Fruit fly (Drosophila melanogaster) whole organism, pupa: ENCODE data around the gene CG4364.

Experiments
- CG10348 ChIP-seq: fragments of 200-800 bp; sonication (Bioruptor generic); IDR thresholded peaks from 2 replicates; pipeline ENCODE4 v1.3.6; 2022; ENCODE audit warnings: missing biosample characterization, missing genetic modification characterization
- CG12605 ChIP-seq: fragments of 200-800 bp; sonication (Bioruptor generic); IDR thresholded peaks from 2 replicates; pipeline ENCODE4 v1.3.6; 2022; ENCODE audit warnings: missing biosample characterization, missing genetic modification characterization
- CG13204 ChIP-seq: fragments of 200-800 bp; sonication (Bioruptor generic); optimal IDR thresholded peaks from 2 replicates; lab custom pipeline; 2018; ENCODE audit warnings: missing biosample characterization, mild to moderate bottlenecking, missing genetic modification characterization, moderate library complexity
- CG14655 ChIP-seq: fragments of 200-800 bp; sonication (Bioruptor generic); optimal IDR thresholded peaks from 3 replicates; lab custom pipeline; 2017; ENCODE audit warnings: mild to moderate bottlenecking, missing biosample characterization, missing genetic modification reagents, missing genetic modification characterization
- CG15710 ChIP-seq: fragments of 200-800 bp; sonication (Bioruptor generic); optimal IDR thresholded peaks from 2 replicates; lab custom pipeline; 2018; ENCODE audit warnings: missing biosample characterization, mild to moderate bottlenecking, missing genetic modification characterization, moderate library complexity
- CG17806 ChIP-seq: fragments of 200-800 bp; sonication (Bioruptor generic); optimal IDR thresholded peaks from 2 replicates; lab custom pipeline; 2018; ENCODE audit warnings: missing biosample characterization, mild to moderate bottlenecking, missing genetic modification characterization, moderate library complexity
- CG32121 ChIP-seq: fragments of 200-800 bp; sonication (Bioruptor generic); IDR thresholded peaks from 2 replicates; pipeline ENCODE4 v1.3.6; 2022; ENCODE audit warnings: missing biosample characterization, missing genetic modification characterization
- CG34367 ChIP-seq: fragments of 200-800 bp; sonication (Bioruptor generic); optimal IDR thresholded peaks from 2 replicates; lab custom pipeline; 2018; ENCODE audit warnings: missing biosample characterization, mild to moderate bottlenecking, missing genetic modification characterization
- CG4496 ChIP-seq: fragments of 200-800 bp; sonication (Bioruptor generic); IDR thresholded peaks from 3 replicates; pipeline ENCODE4 v1.3.6; 2022; ENCODE audit warnings: missing biosample characterization, missing genetic modification characterization
- CG8159 ChIP-seq: fragments of 200-800 bp; sonication (Bioruptor generic); optimal IDR thresholded peaks from 3 replicates; lab custom pipeline; 2018; ENCODE audit warnings: missing biosample characterization, mild to moderate bottlenecking, missing genetic modification characterization, moderate library complexity
- CG8301 ChIP-seq: fragments of 200-800 bp; sonication (Bioruptor generic); optimal IDR thresholded peaks from 2 replicates; lab custom pipeline; 2018; ENCODE audit warnings: missing biosample characterization, mild to moderate bottlenecking, missing genetic modification characterization
- CG9948 ChIP-seq: fragments of 200-800 bp; sonication (Bioruptor generic); optimal IDR thresholded peaks from 2 replicates; lab custom pipeline; 2018; ENCODE audit warnings: missing biosample characterization, mild to moderate bottlenecking, missing genetic modification characterization, moderate library complexity
- D1 ChIP-seq: fragments of 200-800 bp; sonication (Bioruptor generic); optimal IDR thresholded peaks from 2 replicates; lab custom pipeline; 2018; ENCODE audit warnings: missing biosample characterization, mild to moderate bottlenecking, missing genetic modification characterization, moderate library complexity
- EcR ChIP-seq: fragments of 200-800 bp; sonication (Bioruptor generic); optimal IDR thresholded peaks from 3 replicates; lab custom pipeline; 2019; ENCODE audit warnings: missing biosample characterization, missing genetic modification characterization, mild to moderate bottlenecking, moderate library complexity, missing genetic modification reagents
- Ets98B ChIP-seq: fragments of 200-800 bp; sonication (Bioruptor generic); IDR thresholded peaks from 2 replicates; pipeline ENCODE4 v1.3.6; 2022; ENCODE audit warnings: missing biosample characterization, missing genetic modification characterization
- Pif1A ChIP-seq: fragments of 200-800 bp; sonication (Bioruptor generic); optimal IDR thresholded peaks from 3 replicates; lab custom pipeline; 2016; ENCODE audit warnings: missing biosample characterization, missing genetic modification characterization
- Pif1B ChIP-seq: fragments of 200-800 bp; sonication (Bioruptor generic); optimal IDR thresholded peaks from 3 replicates; lab custom pipeline; 2016; ENCODE audit warnings: missing biosample characterization, missing genetic modification characterization
- Snoo ChIP-seq: fragments of 200-800 bp; sonication (Bioruptor generic); optimal IDR thresholded peaks from 3 replicates; lab custom pipeline; 2017; ENCODE audit warnings: missing biosample characterization, mild to moderate bottlenecking, missing genetic modification characterization, inconsistent platforms
- fd96Ca ChIP-seq: fragments of 200-800 bp; sonication (Bioruptor generic); IDR thresholded peaks from 3 replicates; pipeline ENCODE4 v1.3.6; 2022; ENCODE audit warnings: missing biosample characterization, missing genetic modification characterization
- gl ChIP-seq: fragments of 200-800 bp; sonication (Bioruptor generic); optimal IDR thresholded peaks from 2 replicates; lab custom pipeline; 2018; ENCODE audit warnings: missing biosample characterization, mild to moderate bottlenecking, missing genetic modification characterization
- rn ChIP-seq: fragments of 200-800 bp; sonication (Bioruptor generic); IDR thresholded peaks from 2 replicates; pipeline ENCODE4 v1.3.6; 2022; ENCODE audit warnings: missing biosample characterization, missing genetic modification characterization

CG4364 gene

dm6 chr2L:9693924-9694610 is 17.0 kb downstream of the CG4364 start:
- TF ChIP-seq EcR (GFP tag; lab: Kevin White, UChicago) = no peak
- no peak for TF ChIP-seq CG15710 (tag; lab: Kevin White, UChicago)
- TF ChIP-seq CG17806 (tag; lab: Kevin White, UChicago) = no peak
- no peak for TF ChIP-seq Pif1A
- TF ChIP-seq Pif1B = no peak
- TF ChIP-seq CG14655 (GFP tag; lab: Kevin White, UChicago) = no peak
- no peak for TF ChIP-seq CG32121 (GFP tag; lab: Robert Waterston, UW)
- TF ChIP-seq CG8159 (tag; lab: Kevin White, UChicago) = no peak
- no peak for TF ChIP-seq Ets98B (GFP tag; lab: Robert Waterston, UW)
- TF ChIP-seq CG12605 (GFP tag; lab: Robert Waterston, UW) = no peak
- no peak for TF ChIP-seq fd96Ca (GFP tag; lab: Robert Waterston, UW)
- no peak for TF ChIP-seq gl (tag; lab: Kevin White, UChicago)
- no peak for TF ChIP-seq rn (GFP tag; lab: Robert Waterston, UW)
- TF ChIP-seq CG4496 = no peak
- TF ChIP-seq D1 (tag; lab: Kevin White, UChicago) = no peak
- no peak for TF ChIP-seq CG9948 (tag; lab: Kevin White, UChicago)
- TF ChIP-seq CG13204 = no peak

dm6 chr2L:9692364-9693348 is 18.4 kb downstream of the CG4364 start:
- TF ChIP-seq CG10348 (GFP tag; lab: Robert Waterston, UW) (peak; percentile 44; the same call in 1 of the 2 replicates), CG12605 (GFP tag; lab: Robert Waterston, UW) (peak; percentile 68), CG17806 (tag; lab: Kevin White, UChicago) (peak; percentile 51), CG14655 (GFP tag; lab: Kevin White, UChicago) (peak; percentile 36), CG4496 (peak; percentile 90), CG15710 (tag; lab: Kevin White, UChicago) (peak; percentile 59), CG8301 (peak; percentile 55), CG13204 (no peak), CG9948 (tag; lab: Kevin White, UChicago) (peak; percentile 44), EcR (GFP tag; lab: Kevin White, UChicago) (no peak), gl (tag; lab: Kevin White, UChicago) (peak; percentile 35), CG34367 (tag; lab: Kevin White, UChicago) (no peak), Ets98B (GFP tag; lab: Robert Waterston, UW) (peak; percentile 84), Pif1B (peak; percentile 60), D1 (tag; lab: Kevin White, UChicago) (peak; percentile 43), fd96Ca (GFP tag; lab: Robert Waterston, UW) (peak; percentile 63; the same call in 2 of the 3 replicates), Pif1A (peak; percentile 67), CG8159 (tag; lab: Kevin White, UChicago) (peak; percentile 62), CG32121 (GFP tag; lab: Robert Waterston, UW) (peak; percentile 92), Snoo (tag; lab: Kevin White, UChicago) (peak; percentile 58), rn (GFP tag; lab: Robert Waterston, UW) (peak; percentile 69)
- TF ChIP-seq, all 21 proteins: peak for 18

- TF ChIP-seq CG12605 (GFP tag; lab: Robert Waterston, UW) = 0 out of 2 replicates have a peak, but pooled peaks have one; percentile 25
- no peak for TF ChIP-seq fd96Ca (GFP tag; lab: Robert Waterston, UW)
- no peak for TF ChIP-seq gl (tag; lab: Kevin White, UChicago)
- TF ChIP-seq, all 21 proteins: peak for 1
These were observed 19.8 kb downstream of the CG4364 start for dm6 chr2L:9691230-9691629.

- no peak for TF ChIP-seq CG8159 (tag; lab: Kevin White, UChicago)
- TF ChIP-seq gl (tag; lab: Kevin White, UChicago) = no peak
- no peak for TF ChIP-seq CG9948 (tag; lab: Kevin White, UChicago)
- no peak for TF ChIP-seq CG34367 (tag; lab: Kevin White, UChicago)
- no peak for TF ChIP-seq Ets98B (GFP tag; lab: Robert Waterston, UW)
- TF ChIP-seq CG17806 (tag; lab: Kevin White, UChicago) = no peak
- no peak for TF ChIP-seq CG10348 (GFP tag; lab: Robert Waterston, UW)
- no peak for TF ChIP-seq CG13204
- TF ChIP-seq CG32121 (GFP tag; lab: Robert Waterston, UW) = no peak
- no peak for TF ChIP-seq CG12605 (GFP tag; lab: Robert Waterston, UW)
- TF ChIP-seq Snoo (tag; lab: Kevin White, UChicago) = no peak
These were observed 20.4 kb downstream of the CG4364 start for dm6 chr2L:9690550-9691197.

- TF ChIP-seq gl (tag; lab: Kevin White, UChicago) = no peak
- TF ChIP-seq Pif1B = no peak
These were observed 25.1 kb downstream of the CG4364 start for dm6 chr2L:9685993-9686392.
